Worm (Caenorhabditis elegans) whole organism, L2 larva: ENCODE results near the gene thoc-1.

Experiments
- R02D3.7 ChIP-seq: fragments of 150-350 bp; optimal IDR thresholded peaks from 2 replicates; lab custom pipeline; 2014; ENCODE audit warnings: missing biosample characterization, missing genetic modification characterization
- aly-2 ChIP-seq: fragments of 150-350 bp; optimal IDR thresholded peaks from 2 replicates; lab custom pipeline; 2014; ENCODE audit warnings: missing biosample characterization, missing genetic modification characterization
- ama-1 ChIP-seq: fragments of 150-350 bp; optimal IDR thresholded peaks from 2 replicates; lab custom pipeline; 2018; ENCODE audit warnings: inconsistent platforms
- blmp-1 ChIP-seq: sonication (generic microtip); optimal IDR thresholded peaks from 2 replicates; lab custom pipeline; 2017; ENCODE audit warnings: missing genetic modification characterization, mild to moderate bottlenecking, missing compliant biosample characterization, antibody characterized with exemption, moderate library complexity; ENCODE audit not compliant: insufficient read depth
- ceh-16 ChIP-seq: fragments of 150-350 bp; optimal IDR thresholded peaks from 2 replicates; lab custom pipeline; 2014; ENCODE audit warnings: missing biosample characterization, missing genetic modification characterization
- ceh-82 ChIP-seq: fragments of 150-350 bp; optimal IDR thresholded peaks from 2 replicates; lab custom pipeline; 2014; ENCODE audit warnings: missing biosample characterization, missing genetic modification characterization
- egl-27 ChIP-seq: sonication (generic microtip); optimal IDR thresholded peaks from 3 replicates; lab custom pipeline; 2017; ENCODE audit warnings: missing biosample characterization, missing genetic modification reagents, missing genetic modification characterization
- lin-39 ChIP-seq: fragments of 150-350 bp; optimal IDR thresholded peaks from 2 replicates; lab custom pipeline; 2014; ENCODE audit warnings: missing biosample characterization, missing genetic modification reagents, missing genetic modification characterization
- mab-5 ChIP-seq: fragments of 150-350 bp; optimal IDR thresholded peaks from 2 replicates; lab custom pipeline; 2014; ENCODE audit warnings: missing biosample characterization, missing genetic modification characterization
- mdl-1 ChIP-seq, 2 experiments: fragments of 150-350 bp in 1 of 2; sonication (generic microtip) in 1 of 2; optimal IDR thresholded peaks; 2 replicates each; lab custom pipeline; 2017; ENCODE audit warnings: missing biosample characterization in 2 of 2, missing genetic modification characterization in 2 of 2
- nhr-21 ChIP-seq: fragments of 150-350 bp; optimal IDR thresholded peaks from 2 replicates; lab custom pipeline; 2014; ENCODE audit warnings: missing biosample characterization, missing genetic modification characterization
- nhr-237 ChIP-seq: fragments of 150-350 bp; optimal IDR thresholded peaks from 2 replicates; lab custom pipeline; 2014; ENCODE audit warnings: missing biosample characterization, missing genetic modification characterization
- nhr-25 ChIP-seq: fragments of 150-350 bp; sonication (generic microtip); optimal IDR thresholded peaks from 3 replicates; lab custom pipeline; 2014; ENCODE audit warnings: missing biosample characterization, missing genetic modification characterization
- nhr-77 ChIP-seq: fragments of 150-350 bp; optimal IDR thresholded peaks from 2 replicates; lab custom pipeline; 2014; ENCODE audit warnings: missing biosample characterization, missing genetic modification characterization
- peb-1 ChIP-seq: fragments of 150-350 bp; optimal IDR thresholded peaks from 2 replicates; lab custom pipeline; 2014; ENCODE audit warnings: missing biosample characterization, missing genetic modification characterization
- sem-4 ChIP-seq: fragments of 150-350 bp; optimal IDR thresholded peaks from 2 replicates; lab custom pipeline; 2014; ENCODE audit warnings: missing biosample characterization, missing genetic modification reagents, missing genetic modification characterization
- skn-1 ChIP-seq: sonication (generic microtip); optimal IDR thresholded peaks from 2 replicates; lab custom pipeline; 2017; ENCODE audit warnings: missing biosample characterization, missing genetic modification characterization
- unc-55 ChIP-seq: fragments of 150-350 bp; sonication (generic microtip); optimal IDR thresholded peaks from 3 replicates; lab custom pipeline; 2014; ENCODE audit warnings: missing biosample characterization, missing genetic modification reagents, missing genetic modification characterization

thoc-1 gene

DNA sequence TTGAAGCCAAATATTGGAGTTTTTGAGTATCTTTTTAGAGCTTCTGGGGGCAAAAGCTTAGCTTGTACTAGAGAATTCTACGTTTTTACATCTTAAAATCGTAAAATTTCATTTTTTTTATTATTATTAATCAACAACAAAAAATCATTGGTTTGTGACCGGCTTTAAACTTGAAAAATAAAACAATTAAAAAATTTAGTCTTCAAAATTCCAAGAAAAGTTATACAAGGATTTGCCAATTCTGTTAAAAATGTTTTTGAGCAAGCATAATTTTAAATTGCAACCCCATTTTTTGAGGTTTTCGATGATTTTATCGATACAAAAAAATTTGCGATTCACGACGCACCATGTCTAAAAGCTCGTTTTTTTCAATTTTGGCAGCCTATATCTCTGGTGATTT, 55.3 kb downstream of the thoc-1 start:
- TF ChIP-seq lin-39 (tag; lab: Kevin White, UChicago) (no peak), ama-1 (no peak), peb-1 (tag; lab: Kevin White, UChicago) (no peak), unc-55 (GFP tag; lab: Kevin White, UChicago) (no peak), ceh-82 (no peak), nhr-25 (tag; lab: Kevin White, UChicago) (no peak), egl-27 (tag; lab: Kevin White, UChicago) (no peak), nhr-21 (no peak), sem-4 (no peak), skn-1 (no peak), nhr-77 (tag; lab: Kevin White, UChicago) (no peak), nhr-237 (tag; lab: Kevin White, UChicago) (no peak), mdl-1 (tag; optimal IDR thresholded peaks at IDR 0.05; lab: Kevin White, UChicago) (no peak), mab-5 (no peak), R02D3.7 (no peak), ceh-16 (tag; lab: Kevin White, UChicago) (no peak), blmp-1 (tag; lab: Kevin White, UChicago) (no peak), aly-2 (tag; lab: Kevin White, UChicago) (no peak)
